Fruit fly (Drosophila melanogaster): ENCODE data around the gene jvl.

jvl gene

dm6 chr3R:14696949-14697513 lies 44.4 kb upstream of the jvl start, which contains the start of gene Meltrin (continued):
- TF ChIP-seq CG11723 (GFP tag; optimal IDR thresholded peaks at IDR 0.05) (peak; percentile 36), slp2 (GFP tag; optimal IDR thresholded peaks at IDR 0.05) (no peak), Dll (GFP tag; IDR thresholded peaks at IDR 0.05; ENCODE audit: partially characterized antibody) (no peak), Gug (GFP tag; IDR thresholded peaks at IDR 0.05) (peak; percentile 56; the same call in 1 of the 4 replicates), nom (GFP tag; optimal IDR thresholded peaks at IDR 0.05) (peak; percentile 75), sc (optimal IDR thresholded peaks at IDR 0.05) (no peak), sc (GFP tag; optimal IDR thresholded peaks at IDR 0.05) (no peak), Bteb2 (GFP tag; optimal IDR thresholded peaks at IDR 0.05) (peak; percentile 33), PHDP (tag; optimal IDR thresholded peaks at IDR 0.05) (peak; percentile 54), ase (GFP tag; IDR thresholded peaks at IDR 0.05) (no peak), CG6654 (GFP tag; optimal IDR thresholded peaks at IDR 0.05) (no peak), sisA (GFP tag; IDR thresholded peaks at IDR 0.05) (no peak), so (GFP tag; IDR thresholded peaks at IDR 0.05) (no peak), MESR4 (GFP tag; optimal IDR thresholded peaks at IDR 0.05) (peak; percentile 87), zfh2 (GFP tag; optimal IDR thresholded peaks at IDR 0.05) (no peak), zen (tag; optimal IDR thresholded peaks at IDR 0.05) (peak; percentile 18), CG31365 (tag; optimal IDR thresholded peaks at IDR 0.05) (peak; percentile 55), Asciz (GFP tag; optimal IDR thresholded peaks at IDR 0.05) (peak; percentile 17), yki (optimal IDR thresholded peaks at IDR 0.05) (no peak), Bgb (GFP tag; IDR thresholded peaks at IDR 0.05; ENCODE audit: partially characterized antibody) (no peak), YL-1 (GFP tag; optimal IDR thresholded peaks at IDR 0.05) (peak; percentile 71), dan (GFP tag; IDR thresholded peaks at IDR 0.05) (no peak), CG11696 (GFP tag; IDR thresholded peaks at IDR 0.05) (no peak), CG10543 (GFP tag; optimal IDR thresholded peaks at IDR 0.05) (peak; percentile 77), hbn (GFP tag; IDR thresholded peaks at IDR 0.05; ENCODE audit: partially characterized antibody) (no peak), Awh (GFP tag; IDR thresholded peaks at IDR 0.05) (no peak), hkb (optimal IDR thresholded peaks at IDR 0.05) (no peak), hkb (GFP tag; IDR thresholded peaks at IDR 0.05) (no peak), ham (GFP tag; IDR thresholded peaks at IDR 0.05) (no peak), Mad (GFP tag; optimal IDR thresholded peaks at IDR 0.05) (peak; percentile 62), fd96Cb (tag; optimal IDR thresholded peaks at IDR 0.05) (no peak), Hr39 (optimal IDR thresholded peaks at IDR 0.05) (no peak), cas (GFP tag; IDR thresholded peaks at IDR 0.05) (no peak), pfk (GFP tag; optimal IDR thresholded peaks at IDR 0.05) (peak; percentile 46), B-H1 (GFP tag; IDR thresholded peaks at IDR 0.05) (no peak), CG13287 (GFP tag; IDR thresholded peaks at IDR 0.05; ENCODE audit: partially characterized antibody) (no peak), Ada2b (GFP tag; IDR thresholded peaks at IDR 0.05) (no peak), pho (GFP tag; optimal IDR thresholded peaks at IDR 0.05) (peak; percentile 46), dpn (GFP tag; optimal IDR thresholded peaks at IDR 0.05) (peak; percentile 0 to 65), ftz-f1 (GFP tag; optimal IDR thresholded peaks at IDR 0.05) (peak; percentile 61), pan (optimal IDR thresholded peaks at IDR 0.05) (no peak), pan (GFP tag; optimal IDR thresholded peaks at IDR 0.05 in 1 of 2, IDR thresholded peaks at IDR 0.05 in 1 of 2) (no peak), phol (tag; optimal IDR thresholded peaks at IDR 0.05) (peak; percentile 44), Lhr (GFP tag; optimal IDR thresholded peaks at IDR 0.05) (peak; percentile 98), Poxn (GFP tag; IDR thresholded peaks at IDR 0.05) (no peak), CG1603 (tag; optimal IDR thresholded peaks at IDR 0.05) (peak; percentile 88), CG2678 (tag; optimal IDR thresholded peaks at IDR 0.05) (peak; percentile 58), Xbp1 (GFP tag; optimal IDR thresholded peaks at IDR 0.05) (peak; percentile 57), CG4328 (GFP tag; optimal IDR thresholded peaks at IDR 0.05) (peak; percentile 29), oc (tag; optimal IDR thresholded peaks at IDR 0.05) (peak; percentile 62), NK7.1 (GFP tag; optimal IDR thresholded peaks at IDR 0.05) (peak; percentile 53), exex (tag; optimal IDR thresholded peaks at IDR 0.05) (peak; percentile 38)

Data from whole organism, embryonic.